Worm (Caenorhabditis elegans) whole organism, young adult: ENCODE results near the gene srw-73.

Source experiments
- ceh-79 ChIP-seq: sonication (generic microtip); optimal IDR thresholded peaks from 2 replicates; lab custom pipeline; 2017; ENCODE audit warnings: mild to moderate bottlenecking, missing genetic modification characterization, missing compliant biosample characterization
- lag-1 ChIP-seq: fragments of 200-800 bp; sonication (Bioruptor generic); IDR thresholded peaks from 2 replicates; pipeline ENCODE4 v1.3.6; 2022; ENCODE audit warnings: missing genetic modification reagents, missing genetic modification characterization, missing compliant biosample characterization
- let-526 ChIP-seq: fragments of 200-800 bp; sonication (Bioruptor generic); IDR thresholded peaks from 2 replicates; pipeline ENCODE4 v1.3.6; 2022; ENCODE audit warnings: missing genetic modification reagents, missing genetic modification characterization, missing compliant biosample characterization
- lin-54 ChIP-seq: fragments of 200-800 bp; sonication (Bioruptor generic); optimal IDR thresholded peaks from 2 replicates; lab custom pipeline; 2018; ENCODE audit warnings: mild to moderate bottlenecking, missing genetic modification characterization, missing compliant biosample characterization
- tbp1 ChIP-seq: fragments of 200-800 bp; sonication (Bioruptor generic); optimal IDR thresholded peaks from 2 replicates; lab custom pipeline; 2018; ENCODE audit warnings: mild to moderate bottlenecking, missing genetic modification characterization, missing compliant biosample characterization

ce11 chrV:16592947-16593791 lies 4.8 kb upstream of the srw-73 start:
- TF ChIP-seq lin-54 (GFP tag; lab: Kevin White, UChicago): no peak
- TF ChIP-seq ceh-79: no peak
- no peak for TF ChIP-seq lag-1 (GFP tag; lab: Robert Waterston, UW)
- no peak; the same call in 1 of the 2 replicates for TF ChIP-seq let-526
- no peak for TF ChIP-seq tbp1 (GFP tag; lab: Kevin White, UChicago)
